Fruit fly (Drosophila melanogaster) S2 (cell line): ENCODE data around the gene Ids.

Experiments
- CG8478 ChIP-seq: fragments of >200 bp; optimal IDR thresholded peaks from 2 replicates; lab custom pipeline; 2018
- CTCF ChIP-seq, 2 experiments: fragments of >200 bp; optimal IDR thresholded peaks; 2 replicates each; lab custom pipeline; 2018

DNA sequence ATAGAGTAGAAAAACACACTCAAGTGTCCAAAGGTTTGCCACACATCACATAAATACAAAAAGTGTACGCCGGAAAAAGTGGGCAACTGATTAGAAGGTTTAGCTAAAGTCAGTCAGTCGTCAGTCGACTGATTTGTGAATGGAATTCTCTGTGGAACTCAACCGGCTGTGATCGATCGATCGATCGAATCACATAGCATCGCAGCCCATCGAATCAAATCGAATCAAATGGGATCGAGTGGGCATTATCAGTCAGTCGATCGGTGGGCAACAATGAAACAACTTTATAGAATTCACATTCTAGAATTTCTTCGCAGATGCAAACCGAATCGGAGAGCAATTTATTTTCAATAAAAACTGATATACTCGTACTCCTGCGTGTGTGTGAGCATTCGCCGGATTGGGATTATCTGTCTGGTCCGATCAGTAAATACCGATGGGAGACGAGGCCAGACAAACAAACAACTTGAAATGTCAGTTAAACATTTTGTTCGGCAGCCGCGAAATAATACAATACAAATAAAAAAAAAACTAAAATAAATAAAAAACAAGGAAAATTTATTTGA is 37.6 kb downstream of the Ids start:
- TF ChIP-seq CG8478 (lab: Kevin White, UChicago) (no peak), CTCF (optimal IDR thresholded peaks at IDR 0.05; lab: Kevin White, UChicago) (no peak)
